Worm (Caenorhabditis elegans): ENCODE measurements around the gene C06A1.7.

- no peak for TF ChIP-seq him-1 (tag; optimal IDR thresholded peaks at IDR 0.05)
- no peak for TF ChIP-seq W03F9.2 (tag; optimal IDR thresholded peaks at IDR 0.05)
Measured at ce11 chrII:10555484-10556075, 9.1 kb upstream of the C06A1.7 start.

All from whole organism, L4/young adult.